Fruit fly (Drosophila melanogaster) whole organism, embryonic: ENCODE data around the gene Myo10A.
A peak's percentile ranks its signal among the peaks of the same experiment; 100 is the strongest.

Source experiments
- Asciz ChIP-seq: fragments of 200-800 bp; sonication (Bioruptor generic); optimal IDR thresholded peaks from 2 replicates; lab custom pipeline; 2017; ENCODE audit warnings: missing biosample characterization, mild to moderate bottlenecking, missing genetic modification characterization, missing genetic modification reagents
- Atf3 ChIP-seq: fragments of 200-800 bp; sonication (Bioruptor generic); optimal IDR thresholded peaks from 3 replicates; lab custom pipeline; 2016; ENCODE audit warnings: missing biosample characterization, missing genetic modification characterization
- Blimp-1 ChIP-seq: fragments of 200-800 bp; sonication (Bioruptor generic); optimal IDR thresholded peaks from 3 replicates; lab custom pipeline; 2018; ENCODE audit warnings: missing biosample characterization, missing genetic modification characterization, mild to moderate bottlenecking, moderate library complexity, missing genetic modification reagents
- CG12219 ChIP-seq: fragments of 200-800 bp; sonication (Bioruptor generic); optimal IDR thresholded peaks from 3 replicates; lab custom pipeline; 2018; ENCODE audit warnings: missing biosample characterization, mild to moderate bottlenecking, missing genetic modification characterization
- CG12391 ChIP-seq: fragments of 200-800 bp; sonication (Bioruptor generic); optimal IDR thresholded peaks from 3 replicates; lab custom pipeline; 2018; ENCODE audit warnings: missing biosample characterization, mild to moderate bottlenecking, missing genetic modification characterization, moderate library complexity
- CG12659 ChIP-seq: fragments of 200-800 bp; sonication (Bioruptor generic); optimal IDR thresholded peaks from 3 replicates; lab custom pipeline; 2017; ENCODE audit warnings: mild to moderate bottlenecking, missing biosample characterization, missing genetic modification reagents, missing genetic modification characterization
- CG13775 ChIP-seq: fragments of 200-800 bp; sonication (Bioruptor generic); optimal IDR thresholded peaks from 3 replicates; lab custom pipeline; 2017; ENCODE audit warnings: missing biosample characterization, mild to moderate bottlenecking, missing genetic modification characterization
- CG15601 ChIP-seq: fragments of 200-800 bp; sonication (Bioruptor generic); optimal IDR thresholded peaks from 3 replicates; lab custom pipeline; 2019; ENCODE audit warnings: missing biosample characterization, mild to moderate bottlenecking, missing genetic modification characterization, moderate library complexity
- CG15696 ChIP-seq: fragments of 200-800 bp; sonication (Bioruptor generic); optimal IDR thresholded peaks from 2 replicates; lab custom pipeline; 2019; ENCODE audit warnings: missing biosample characterization, mild to moderate bottlenecking, missing genetic modification characterization, moderate library complexity
- CG1647 ChIP-seq: fragments of 200-800 bp; sonication (Bioruptor generic); optimal IDR thresholded peaks from 3 replicates; lab custom pipeline; 2016; ENCODE audit warnings: missing biosample characterization, missing genetic modification characterization
- CG18619 ChIP-seq: fragments of 200-800 bp; sonication (Bioruptor generic); optimal IDR thresholded peaks from 3 replicates; lab custom pipeline; 2017; ENCODE audit warnings: missing biosample characterization, mild to moderate bottlenecking, missing genetic modification characterization
- CG18764 ChIP-seq: fragments of 200-800 bp; sonication (Bioruptor generic); optimal IDR thresholded peaks from 3 replicates; lab custom pipeline; 2016; ENCODE audit warnings: missing biosample characterization, missing genetic modification characterization
- CG2199 ChIP-seq: fragments of 200-800 bp; sonication (Bioruptor generic); IDR thresholded peaks from 3 replicates; pipeline ENCODE4 v1.3.6; 2022; ENCODE audit warnings: missing biosample characterization, missing genetic modification characterization
- CG2875 ChIP-seq: fragments of 200-800 bp; sonication (Bioruptor generic); optimal IDR thresholded peaks from 2 replicates; lab custom pipeline; 2017; ENCODE audit warnings: missing biosample characterization, mild to moderate bottlenecking, missing genetic modification characterization, missing genetic modification reagents
- CG30020 ChIP-seq: fragments of 200-800 bp; optimal IDR thresholded peaks from 2 replicates; lab custom pipeline; 2019; ENCODE audit warnings: missing biosample characterization, mild to moderate bottlenecking, missing genetic modification characterization, moderate library complexity
- CG30403 ChIP-seq: fragments of 200-800 bp; sonication (Bioruptor generic); optimal IDR thresholded peaks from 3 replicates; lab custom pipeline; 2016; ENCODE audit warnings: missing biosample characterization, missing genetic modification characterization
- CG31224 ChIP-seq: fragments of 200-800 bp; sonication (Bioruptor generic); IDR thresholded peaks from 2 replicates; pipeline ENCODE4 v1.3.6; 2022; ENCODE audit warnings: missing biosample characterization, missing genetic modification characterization
- CG7357 ChIP-seq: fragments of 200-800 bp; sonication (Bioruptor generic); IDR thresholded peaks from 3 replicates; pipeline ENCODE4 v1.3.6; 2022; ENCODE audit warnings: missing biosample characterization, missing genetic modification characterization
- CG7745 ChIP-seq: fragments of 200-800 bp; sonication (Bioruptor generic); optimal IDR thresholded peaks from 2 replicates; lab custom pipeline; 2018; ENCODE audit warnings: missing biosample characterization, mild to moderate bottlenecking, missing genetic modification characterization, moderate library complexity
- CG8290 ChIP-seq, 3 experiments: fragments of 200-800 bp; sonication (Bioruptor generic); optimal IDR thresholded peaks; 2 replicates each; lab custom pipeline; 2016 to 2019; ENCODE audit warnings: missing biosample characterization in 3 of 3, missing genetic modification characterization in 3 of 3, mild to moderate bottlenecking in 2 of 3, moderate library complexity in 1 of 3
- CG9932 ChIP-seq: fragments of 200-800 bp; sonication (Bioruptor generic); IDR thresholded peaks from 2 replicates; pipeline ENCODE4 v1.3.6; 2022; ENCODE audit warnings: missing biosample characterization, missing genetic modification characterization
- Chrac-16 ChIP-seq: fragments of 200-800 bp; sonication (Bioruptor generic); optimal IDR thresholded peaks from 3 replicates; lab custom pipeline; 2016; ENCODE audit warnings: missing biosample characterization, missing genetic modification characterization
- D ChIP-seq, 2 experiments: fragments of 200-800 bp in 1 of 2; fragments of >200 bp in 1 of 2; sonication (Bioruptor generic) in 1 of 2; optimal IDR thresholded peaks; 2 replicates in 1 of 2; 3 replicates in 1 of 2; lab custom pipeline; 2017; ENCODE audit warnings: mild to moderate bottlenecking in 1 of 2, missing biosample characterization in 1 of 2, missing genetic modification characterization in 1 of 2, missing genetic modification reagents in 1 of 2
- E2f1 ChIP-seq: fragments of 200-800 bp; sonication (Bioruptor generic); IDR thresholded peaks from 2 replicates; pipeline ENCODE4 v1.3.6; 2022; ENCODE audit warnings: missing biosample characterization, missing genetic modification characterization
- Elba2 ChIP-seq: fragments of 200-800 bp; sonication (Bioruptor generic); optimal IDR thresholded peaks from 3 replicates; lab custom pipeline; 2016; ENCODE audit warnings: missing biosample characterization, missing genetic modification characterization
- Gsc ChIP-seq: fragments of 200-800 bp; sonication (Bioruptor generic); IDR thresholded peaks from 2 replicates; pipeline ENCODE4 v1.3.6; 2022; ENCODE audit warnings: missing biosample characterization, missing genetic modification characterization
- Hr3 ChIP-seq: fragments of 200-800 bp; sonication (Bioruptor generic); optimal IDR thresholded peaks from 3 replicates; lab custom pipeline; 2016; ENCODE audit warnings: missing biosample characterization, missing genetic modification characterization
- Hsf ChIP-seq: fragments of 200-800 bp; sonication (Bioruptor generic); optimal IDR thresholded peaks from 3 replicates; lab custom pipeline; 2016; ENCODE audit warnings: missing biosample characterization, missing genetic modification characterization
- Meics ChIP-seq: fragments of 200-800 bp; sonication (Bioruptor generic); optimal IDR thresholded peaks from 2 replicates; lab custom pipeline; 2017; ENCODE audit warnings: missing biosample characterization, mild to moderate bottlenecking, missing genetic modification characterization
- Xbp1 ChIP-seq: fragments of 200-800 bp; sonication (Bioruptor generic); optimal IDR thresholded peaks from 3 replicates; lab custom pipeline; 2016; ENCODE audit warnings: missing biosample characterization, mild to moderate bottlenecking, missing genetic modification characterization
- bowl ChIP-seq: fragments of 200-800 bp; sonication (Bioruptor generic); IDR thresholded peaks from 2 replicates; pipeline ENCODE4 v1.3.6; 2022; ENCODE audit warnings: missing biosample characterization, missing genetic modification characterization
- bsh ChIP-seq, 2 experiments: fragments of 200-800 bp; sonication (Bioruptor generic); optimal IDR thresholded peaks; 2 replicates each; lab custom pipeline; 2017 to 2018; ENCODE audit warnings: mild to moderate bottlenecking in 2 of 2, missing biosample characterization in 2 of 2, missing genetic modification characterization in 2 of 2, moderate library complexity in 1 of 2
- cato ChIP-seq: fragments of 200-800 bp; sonication (Bioruptor generic); optimal IDR thresholded peaks from 2 replicates; lab custom pipeline; 2016; ENCODE audit warnings: missing biosample characterization, missing genetic modification characterization, borderline replicate concordance
- corto ChIP-seq: fragments of 200-800 bp; sonication (Bioruptor generic); optimal IDR thresholded peaks from 2 replicates; lab custom pipeline; 2016; ENCODE audit warnings: missing biosample characterization, mild to moderate bottlenecking, missing genetic modification characterization, moderate library complexity
- dysf ChIP-seq: fragments of 200-800 bp; sonication (Bioruptor generic); IDR thresholded peaks from 3 replicates; pipeline ENCODE4 v1.3.6; 2022; ENCODE audit warnings: missing biosample characterization, missing genetic modification characterization
- esg ChIP-seq: fragments of 200-800 bp; sonication (Bioruptor generic); conservative IDR thresholded peaks from 2 replicates; pipeline ENCODE4 v1.3.6; 2022; ENCODE audit warnings: missing biosample characterization, missing genetic modification characterization
- gsb-n ChIP-seq: fragments of 200-800 bp; sonication (Bioruptor generic); optimal IDR thresholded peaks from 3 replicates; lab custom pipeline; 2018; ENCODE audit warnings: missing biosample characterization, mild to moderate bottlenecking, missing genetic modification characterization
- oc ChIP-seq: fragments of 200-800 bp; sonication (Bioruptor generic); optimal IDR thresholded peaks from 2 replicates; lab custom pipeline; 2018; ENCODE audit warnings: missing biosample characterization, mild to moderate bottlenecking, missing genetic modification characterization, moderate library complexity
- pan ChIP-seq, 4 experiments: fragments of >200 bp in 3 of 4; fragments of 200-800 bp in 1 of 4; sonication (Bioruptor generic) in 1 of 4; optimal IDR thresholded peaks in 3 of 4; IDR thresholded peaks in 1 of 4; 2 replicates each; pipeline versions ENCODE4 v1.3.6 to Lab custom; 2017 to 2022; ENCODE audit warnings: missing biosample characterization in 2 of 4, missing genetic modification characterization in 2 of 4, mixed read lengths in 1 of 4
- ranshi ChIP-seq: fragments of 200-800 bp; sonication (Bioruptor generic); IDR thresholded peaks from 2 replicates; pipeline ENCODE4 v1.3.6; 2022; ENCODE audit warnings: missing biosample characterization, missing genetic modification characterization
- sd ChIP-seq: fragments of 200-800 bp; sonication (Bioruptor generic); optimal IDR thresholded peaks from 3 replicates; lab custom pipeline; 2018; ENCODE audit warnings: missing biosample characterization, mild to moderate bottlenecking, missing genetic modification characterization, moderate library complexity
- sima ChIP-seq: fragments of 200-800 bp; sonication (Bioruptor generic); optimal IDR thresholded peaks from 2 replicates; lab custom pipeline; 2016; ENCODE audit warnings: missing biosample characterization, missing genetic modification characterization
- stc ChIP-seq: fragments of 200-800 bp; sonication (Bioruptor generic); IDR thresholded peaks from 2 replicates; pipeline ENCODE4 v1.3.6; 2022; ENCODE audit warnings: missing biosample characterization, missing genetic modification characterization
- sug ChIP-seq: fragments of 200-800 bp; optimal IDR thresholded peaks from 2 replicates; lab custom pipeline; 2019; ENCODE audit warnings: missing biosample characterization, mild to moderate bottlenecking, missing genetic modification characterization, moderate library complexity
- tgo ChIP-seq: fragments of 200-800 bp; sonication (Bioruptor generic); IDR thresholded peaks from 3 replicates; pipeline ENCODE4 v1.3.6; 2022; ENCODE audit warnings: missing biosample characterization, missing genetic modification characterization
- vfl ChIP-seq: fragments of 200-800 bp; sonication (Bioruptor generic); optimal IDR thresholded peaks from 2 replicates; lab custom pipeline; 2016; ENCODE audit warnings: missing biosample characterization, missing genetic modification characterization
- vvl ChIP-seq: fragments of 200-800 bp; sonication (Bioruptor generic); IDR thresholded peaks from 2 replicates; pipeline ENCODE4 v1.3.6; 2022; ENCODE audit warnings: missing biosample characterization, missing genetic modification characterization

The Myo10A gene

dm6 chrX:10966978-10967731 is 36.5 kb downstream of the Myo10A start, which contains the start of gene C901 (continued):
- TF ChIP-seq vfl (GFP tag; lab: Kevin White, UChicago) (no peak), CG30020 (tag; lab: Kevin White, UChicago) (peak; percentile 37), CG7357 (GFP tag; lab: Robert Waterston, UW) (peak; percentile 47; the same call in 1 of the 3 replicates), pan (optimal IDR thresholded peaks at IDR 0.05; lab: Kevin White, UChicago) (no peak), pan (GFP tag; optimal IDR thresholded peaks at IDR 0.05 in 1 of 2, IDR thresholded peaks at IDR 0.05 in 1 of 2) (peak in 1 of 2 experiments; percentile 58), tgo (GFP tag; lab: Robert Waterston, UW) (peak; percentile 67), CG15696 (tag; lab: Kevin White, UChicago) (peak; percentile 27), CG9932 (GFP tag; lab: Robert Waterston, UW) (peak; percentile 20; the same call in 1 of the 2 replicates), CG13775 (GFP tag; lab: Kevin White, UChicago) (peak; percentile 19), Hr3 (GFP tag; lab: Kevin White, UChicago) (peak; percentile 56), Asciz (GFP tag; lab: Kevin White, UChicago) (peak; percentile 67), sd (tag; lab: Kevin White, UChicago) (peak; percentile 21), bsh (GFP tag; optimal IDR thresholded peaks at IDR 0.05; lab: Kevin White, UChicago) (peak in 1 of 2 experiments; percentile 87), Atf3 (GFP tag; lab: Kevin White, UChicago) (no peak), Elba2 (GFP tag; lab: Kevin White, UChicago) (no peak), CG12391 (tag; lab: Kevin White, UChicago) (peak; percentile 75), esg (GFP tag; lab: Robert Waterston, UW) (peak; percentile 59), Chrac-16 (GFP tag; lab: Kevin White, UChicago) (peak; percentile 18), CG2199 (GFP tag; lab: Robert Waterston, UW) (no peak), CG2875 (GFP tag; lab: Kevin White, UChicago) (peak; percentile 42), CG7745 (tag; lab: Kevin White, UChicago) (no peak), Xbp1 (GFP tag; lab: Kevin White, UChicago) (peak; percentile 53), CG15601 (tag; lab: Kevin White, UChicago) (peak; percentile 84), bowl (no peak), CG8290 (GFP tag; optimal IDR thresholded peaks at IDR 0.05; lab: Kevin White, UChicago) (no peak), CG8290 (tag; optimal IDR thresholded peaks at IDR 0.05; lab: Kevin White, UChicago) (no peak), oc (tag; lab: Kevin White, UChicago) (peak; percentile 44), sima (GFP tag; lab: Kevin White, UChicago) (no peak), CG1647 (no peak), CG12659 (peak; percentile 64), Meics (GFP tag; lab: Kevin White, UChicago) (peak; percentile 49), Blimp-1 (GFP tag; lab: Kevin White, UChicago) (peak; percentile 83), Gsc (no peak), E2f1 (GFP tag; lab: Robert Waterston, UW) (peak; percentile 67), cato (peak; percentile 2), gsb-n (peak; percentile 78), sug (tag; lab: Kevin White, UChicago) (no peak), dysf (GFP tag; lab: Robert Waterston, UW) (peak; percentile 74), stc (peak; percentile 63), CG18619 (GFP tag; lab: Kevin White, UChicago) (peak; percentile 47), vvl (peak; percentile 78), CG12219 (GFP tag; lab: Kevin White, UChicago) (peak; percentile 27), CG30403 (GFP tag; lab: Kevin White, UChicago) (peak; percentile 68), CG18764 (peak; percentile 20), Hsf (GFP tag; lab: Kevin White, UChicago) (peak; percentile 5), CG31224 (0 out of 2 replicates have a peak, but pooled peaks have one; percentile 27), D (optimal IDR thresholded peaks at IDR 0.05; lab: Kevin White, UChicago) (no peak), D (GFP tag; optimal IDR thresholded peaks at IDR 0.05; lab: Kevin White, UChicago) (peak; percentile 63), corto (no peak), ranshi (GFP tag; lab: Robert Waterston, UW) (peak; percentile 46; the same call in 1 of the 2 replicates)
